Worm (Caenorhabditis elegans) whole organism, L3 larva: ENCODE results near the gene F15E6.3.

Experiments used
- ZK546.5 ChIP-seq: sonication (generic microtip); optimal IDR thresholded peaks from 2 replicates; lab custom pipeline; 2017; ENCODE audit warnings: missing biosample characterization, missing genetic modification characterization
- egl-27 ChIP-seq: sonication (generic microtip); optimal IDR thresholded peaks from 4 replicates; lab custom pipeline; 2017; ENCODE audit warnings: missing biosample characterization, missing genetic modification reagents, missing genetic modification characterization
- elt-1 ChIP-seq: fragments of 150-350 bp; optimal IDR thresholded peaks from 2 replicates; lab custom pipeline; 2014; ENCODE audit warnings: missing biosample characterization, missing genetic modification characterization
- elt-3 ChIP-seq, 3 experiments: fragments of 150-350 bp in 1 of 3; sonication (generic microtip) in 2 of 3; optimal IDR thresholded peaks; 2 replicates in 2 of 3; 4 replicates in 1 of 3; lab custom pipeline; 2014 to 2017; ENCODE audit warnings: missing biosample characterization in 3 of 3, missing genetic modification characterization in 3 of 3
- lin-39 ChIP-seq: fragments of 150-350 bp; optimal IDR thresholded peaks from 2 replicates; lab custom pipeline; 2018; ENCODE audit warnings: missing biosample characterization, missing genetic modification reagents, missing genetic modification characterization
- nhr-11 ChIP-seq: fragments of 150-350 bp; optimal IDR thresholded peaks from 2 replicates; lab custom pipeline; 2014; ENCODE audit warnings: missing biosample characterization, missing genetic modification characterization
- pqm-1 ChIP-seq: fragments of 150-350 bp; optimal IDR thresholded peaks from 2 replicates; lab custom pipeline; 2017; ENCODE audit warnings: missing biosample characterization, missing genetic modification characterization, inconsistent platforms
- snpc-4 ChIP-seq: fragments of 150-350 bp; optimal IDR thresholded peaks from 2 replicates; lab custom pipeline; 2014; ENCODE audit warnings: missing biosample characterization, missing genetic modification characterization
- tbx-2 ChIP-seq: sonication (generic microtip); optimal IDR thresholded peaks from 2 replicates; lab custom pipeline; 2016; ENCODE audit warnings: mild to moderate bottlenecking, missing genetic modification characterization, missing compliant biosample characterization
- unc-62 ChIP-seq: fragments of 150-350 bp; sonication (generic microtip); optimal IDR thresholded peaks from 4 replicates; lab custom pipeline; 2014; ENCODE audit warnings: missing biosample characterization, missing genetic modification reagents, missing genetic modification characterization

- TF ChIP-seq unc-62 (no peak), tbx-2 (tag; lab: Kevin White, UChicago) (no peak), elt-1 (tag; lab: Kevin White, UChicago) (no peak), pqm-1 (tag; lab: Kevin White, UChicago) (no peak), egl-27 (tag; lab: Kevin White, UChicago) (no peak), lin-39 (tag; lab: Kevin White, UChicago) (no peak), snpc-4 (no peak), nhr-11 (tag; lab: Kevin White, UChicago) (no peak), ZK546.5 (tag; lab: Kevin White, UChicago) (no peak), elt-3 (tag; optimal IDR thresholded peaks at IDR 0.05; lab: Kevin White, UChicago) (no peak)
Observed at ce11 chrIV:4269308-4269707, 25.4 kb upstream of the F15E6.3 start, which contains the start of gene F36A4.3.
